Worm (Caenorhabditis elegans) whole organism, L4 larva: ENCODE data around the gene K10H10.5.

Source experiments
- ama-1 ChIP-seq: fragments of 150-350 bp; optimal IDR thresholded peaks from 2 replicates; lab custom pipeline; 2014; ENCODE audit warnings: inconsistent platforms, mixed read lengths
- dve-1 ChIP-seq: sonication (generic microtip); optimal IDR thresholded peaks from 2 replicates; lab custom pipeline; 2017; ENCODE audit warnings: antibody characterized with exemption, mild to moderate bottlenecking, missing genetic modification characterization, missing compliant biosample characterization; ENCODE audit not compliant: insufficient read depth
- fkh-10 ChIP-seq: fragments of 150-350 bp; optimal IDR thresholded peaks from 2 replicates; lab custom pipeline; 2014; ENCODE audit warnings: missing biosample characterization, missing genetic modification reagents, missing genetic modification characterization
- nhr-102 ChIP-seq: sonication (generic microtip); optimal IDR thresholded peaks from 2 replicates; lab custom pipeline; 2016; ENCODE audit warnings: mild to moderate bottlenecking, missing genetic modification characterization, moderate library complexity, missing compliant biosample characterization
- nhr-25 ChIP-seq: sonication (generic microtip); optimal IDR thresholded peaks from 2 replicates; lab custom pipeline; 2017; ENCODE audit warnings: missing genetic modification characterization, mild to moderate bottlenecking, missing compliant biosample characterization, antibody characterized with exemption, moderate library complexity, borderline replicate concordance; ENCODE audit not compliant: insufficient read depth
- nhr-28 ChIP-seq: fragments of 150-350 bp; optimal IDR thresholded peaks from 2 replicates; lab custom pipeline; 2014; ENCODE audit warnings: missing biosample characterization, missing genetic modification characterization
- skn-1 ChIP-seq: fragments of 150-350 bp; optimal IDR thresholded peaks from 2 replicates; lab custom pipeline; 2014; ENCODE audit warnings: missing biosample characterization, missing genetic modification characterization
- snpc-4 ChIP-seq: fragments of 150-350 bp; optimal IDR thresholded peaks from 2 replicates; lab custom pipeline; 2014; ENCODE audit warnings: missing biosample characterization, missing genetic modification characterization
- spr-3 ChIP-seq: fragments of 200-800 bp; sonication (Bioruptor generic); optimal IDR thresholded peaks from 2 replicates; lab custom pipeline; 2018; ENCODE audit warnings: mild to moderate bottlenecking, missing genetic modification characterization, missing compliant biosample characterization
- unc-62 ChIP-seq, 3 experiments: fragments of 150-350 bp in 1 of 3; sonication (generic microtip); optimal IDR thresholded peaks in 2 of 3; peaks in 1 of 3; 1 replicate in 1 of 3; 2 replicates in 2 of 3; lab custom pipeline; 2014 to 2017; ENCODE audit warnings: missing biosample characterization in 3 of 3, missing genetic modification characterization in 3 of 3, missing genetic modification reagents in 3 of 3, missing genotype in 1 of 3

DNA sequence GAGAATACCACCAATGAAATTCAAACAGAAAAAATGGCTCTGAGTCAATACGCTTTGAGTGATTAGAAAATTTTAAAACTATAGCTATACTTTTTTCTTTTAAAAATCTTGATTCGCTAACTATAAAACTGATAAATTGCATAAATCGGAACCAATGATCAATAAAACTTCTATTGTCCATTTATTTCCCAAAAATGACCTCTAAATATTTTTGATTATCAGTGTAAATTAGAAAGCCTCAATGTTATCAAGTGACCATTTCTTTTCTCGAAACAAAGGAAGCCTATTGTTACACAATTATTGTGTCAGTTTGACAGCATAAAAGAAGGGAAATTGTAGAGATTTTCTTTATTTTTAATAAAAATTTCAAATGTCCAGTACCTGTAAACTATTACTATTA, 1.4 kb upstream of the K10H10.5 start, which contains the start of gene K10H10.4:
- no peak for TF ChIP-seq fkh-10
- TF ChIP-seq nhr-28 (tag; lab: Kevin White, UChicago) = no peak
- no peak for TF ChIP-seq unc-62 (GFP tag; optimal IDR thresholded peaks at IDR 0.05 in 1 of 2; lab: Kevin White, UChicago)
- TF ChIP-seq unc-62 (tag; optimal IDR thresholded peaks at IDR 0.05; lab: Kevin White, UChicago) = no peak
- no peak for TF ChIP-seq dve-1 (tag; lab: Kevin White, UChicago)
- no peak for TF ChIP-seq nhr-102 (tag; lab: Kevin White, UChicago)
- TF ChIP-seq ama-1 = no peak
- TF ChIP-seq nhr-25 (tag; lab: Kevin White, UChicago) = no peak
- TF ChIP-seq snpc-4 (tag; lab: Kevin White, UChicago) = no peak
- TF ChIP-seq skn-1 (tag; lab: Kevin White, UChicago) = no peak
- no peak for TF ChIP-seq spr-3 (GFP tag; lab: Kevin White, UChicago)
